Worm (Caenorhabditis elegans) whole organism, L3 larva: ENCODE data around the gene ctsa-2.

Experiments used
- R02D3.7 ChIP-seq: fragments of 150-350 bp; optimal IDR thresholded peaks from 2 replicates; lab custom pipeline; 2014; ENCODE audit warnings: missing biosample characterization, missing genetic modification characterization
- aly-2 ChIP-seq: fragments of 150-350 bp; optimal IDR thresholded peaks from 2 replicates; lab custom pipeline; 2014; ENCODE audit warnings: missing biosample characterization, missing genetic modification characterization
- ceh-16 ChIP-seq: sonication (generic microtip); optimal IDR thresholded peaks from 2 replicates; lab custom pipeline; 2017; ENCODE audit warnings: missing biosample characterization, missing genetic modification characterization
- ceh-82 ChIP-seq: fragments of 150-350 bp; optimal IDR thresholded peaks from 2 replicates; lab custom pipeline; 2014; ENCODE audit warnings: missing biosample characterization, missing genetic modification characterization
- fos-1 ChIP-seq: fragments of 150-350 bp; optimal IDR thresholded peaks from 2 replicates; lab custom pipeline; 2014; ENCODE audit warnings: missing biosample characterization, missing genetic modification characterization
- jun-1 ChIP-seq: fragments of 150-350 bp; optimal IDR thresholded peaks from 2 replicates; lab custom pipeline; 2014; ENCODE audit warnings: missing biosample characterization, missing genetic modification reagents, missing genetic modification characterization
- lsy-12 ChIP-seq: sonication (generic microtip); optimal IDR thresholded peaks from 2 replicates; lab custom pipeline; 2016; ENCODE audit warnings: mild to moderate bottlenecking, missing genetic modification characterization, missing compliant biosample characterization
- nhr-12 ChIP-seq: fragments of 150-350 bp; optimal IDR thresholded peaks from 2 replicates; lab custom pipeline; 2014; ENCODE audit warnings: missing biosample characterization, missing genetic modification characterization
- nhr-28 ChIP-seq: fragments of 150-350 bp; optimal IDR thresholded peaks from 2 replicates; lab custom pipeline; 2014; ENCODE audit warnings: missing biosample characterization, missing genetic modification characterization
- nhr-76 ChIP-seq: fragments of 150-350 bp; sonication (generic microtip); optimal IDR thresholded peaks from 5 replicates; lab custom pipeline; 2014; ENCODE audit warnings: missing biosample characterization, missing genetic modification characterization
- pha-4 ChIP-seq: fragments of 150-350 bp; optimal IDR thresholded peaks from 2 replicates; lab custom pipeline; 2014; ENCODE audit warnings: missing biosample characterization, missing genetic modification reagents, missing genetic modification characterization
- skn-1 ChIP-seq: fragments of 150-350 bp; optimal IDR thresholded peaks from 2 replicates; lab custom pipeline; 2014; ENCODE audit warnings: missing biosample characterization, missing genetic modification characterization
- unc-39 ChIP-seq: sonication (generic microtip); optimal IDR thresholded peaks from 4 replicates; lab custom pipeline; 2017; ENCODE audit warnings: missing biosample characterization, missing genetic modification characterization
- unc-62 ChIP-seq: fragments of 150-350 bp; sonication (generic microtip); optimal IDR thresholded peaks from 4 replicates; lab custom pipeline; 2014; ENCODE audit warnings: missing biosample characterization, missing genetic modification reagents, missing genetic modification characterization

- no peak for TF ChIP-seq fos-1 (tag; lab: Kevin White, UChicago)
- TF ChIP-seq nhr-28 (tag; lab: Kevin White, UChicago), result no peak
- TF ChIP-seq ceh-82 (tag; lab: Kevin White, UChicago), result no peak
- TF ChIP-seq unc-39 (tag; lab: Kevin White, UChicago), result no peak
- no peak for TF ChIP-seq unc-62
- no peak for TF ChIP-seq nhr-76 (tag; lab: Kevin White, UChicago)
- TF ChIP-seq nhr-12 (tag; lab: Kevin White, UChicago), result no peak
- TF ChIP-seq aly-2, result no peak
- no peak for TF ChIP-seq skn-1 (tag; lab: Kevin White, UChicago)
- TF ChIP-seq jun-1, result no peak
- TF ChIP-seq ceh-16, result no peak
- TF ChIP-seq lsy-12, result no peak
- TF ChIP-seq pha-4 (tag; lab: Kevin White, UChicago), result no peak
- no peak for TF ChIP-seq R02D3.7 (tag; lab: Kevin White, UChicago)
Measured at ce11 chrX:6382930-6383329, 47.5 kb downstream of the ctsa-2 start.
